Worm (Caenorhabditis elegans) whole organism, L3 larva: ENCODE data around the gene H01M10.1.

Experiments used
- egl-27 ChIP-seq: sonication (generic microtip); optimal IDR thresholded peaks from 4 replicates; lab custom pipeline; 2017; ENCODE audit warnings: missing biosample characterization, missing genetic modification reagents, missing genetic modification characterization
- mml-1 ChIP-seq: fragments of 150-350 bp; sonication (generic microtip); optimal IDR thresholded peaks from 3 replicates; lab custom pipeline; 2014; ENCODE audit warnings: missing biosample characterization, missing genetic modification characterization

ce11 chrX:2564047-2564446 is 16.3 kb downstream of the H01M10.1 start, which contains the start of gene dhcr-24:
- TF ChIP-seq mml-1 (tag; lab: Kevin White, UChicago) (no peak), egl-27 (no peak)
